Worm (Caenorhabditis elegans): ENCODE measurements around the gene T21E8.6.

DNA sequence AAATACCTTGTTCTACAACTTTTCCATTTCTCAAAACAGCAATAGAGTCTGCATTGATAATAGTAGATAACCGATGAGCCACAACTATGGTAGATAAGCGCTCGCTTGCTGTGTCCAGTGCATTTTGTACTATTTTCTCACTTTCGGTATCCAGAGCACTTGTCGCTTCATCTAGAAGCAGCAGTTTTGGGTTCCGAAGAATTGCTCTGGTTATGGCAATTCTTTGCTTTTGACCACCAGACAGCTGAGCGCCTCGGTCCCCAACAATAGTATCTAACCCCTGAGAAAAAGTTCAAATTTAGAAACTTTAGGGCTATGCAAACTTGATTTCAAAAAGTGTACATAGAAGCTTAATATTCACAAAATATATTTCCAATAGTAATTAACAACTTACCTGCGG, 22.5 kb upstream of the T21E8.6 start:
- no peak for TF ChIP-seq ces-1 (GFP tag; optimal IDR thresholded peaks at IDR 0.05)
- no peak for TF ChIP-seq unc-39 (tag; optimal IDR thresholded peaks at IDR 0.05)
- TF ChIP-seq ztf-11 (tag; optimal IDR thresholded peaks at IDR 0.05): no peak
- no peak for TF ChIP-seq flh-1 (GFP tag; optimal IDR thresholded peaks at IDR 0.05)
- no peak for TF ChIP-seq bed-3 (GFP tag; optimal IDR thresholded peaks at IDR 0.05)
- TF ChIP-seq pha-4 (tag; optimal IDR thresholded peaks at IDR 0.05): no peak
- no peak for TF ChIP-seq lsy-2 (tag; optimal IDR thresholded peaks at IDR 0.05)
- no peak for TF ChIP-seq nhr-76 (tag; optimal IDR thresholded peaks at IDR 0.05)
- no peak for TF ChIP-seq mep-1 (tag; optimal IDR thresholded peaks at IDR 0.05)
- TF ChIP-seq mab-5 (tag; optimal IDR thresholded peaks at IDR 0.05): no peak
